Worm (Caenorhabditis elegans): Measurements from ENCODE around the gene Y56A3A.6.

DNA sequence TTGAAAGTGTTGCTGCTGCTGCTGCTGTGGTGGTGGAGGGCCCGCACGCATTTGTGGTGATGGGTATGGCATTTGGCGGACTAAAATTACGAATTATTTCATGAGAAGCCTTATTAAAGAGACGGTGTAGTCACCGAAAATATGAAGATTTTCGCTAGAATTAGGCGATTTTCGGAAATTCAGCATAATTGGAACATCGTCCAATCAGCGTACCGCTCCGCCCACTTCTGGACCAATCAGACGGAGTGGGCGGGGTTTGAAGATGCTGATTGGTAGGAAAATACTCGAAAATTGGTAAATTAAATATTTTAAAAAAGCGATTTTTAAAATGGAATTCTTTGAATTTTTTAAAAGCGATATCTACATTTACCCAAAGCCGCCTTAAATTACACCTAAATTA, 12.5 kb downstream of the Y56A3A.6 start:
- TF ChIP-seq unc-55 (GFP tag; optimal IDR thresholded peaks at IDR 0.05) (no peak), tbx-2 (tag; optimal IDR thresholded peaks at IDR 0.05) (no peak), elt-2 (tag; optimal IDR thresholded peaks at IDR 0.05) (no peak), sox-4 (tag; optimal IDR thresholded peaks at IDR 0.05) (no peak), pqm-1 (tag; optimal IDR thresholded peaks at IDR 0.05) (no peak), ceh-31 (tag; optimal IDR thresholded peaks at IDR 0.05) (no peak), ama-1 (optimal IDR thresholded peaks at IDR 0.05) (no peak)
